Fruit fly (Drosophila melanogaster) whole organism, embryonic: ENCODE measurements around the gene CG11241.

Source experiments
- C15 ChIP-seq: fragments of 200-800 bp; sonication (Bioruptor generic); IDR thresholded peaks from 3 replicates; pipeline ENCODE4 v1.3.6; 2022; ENCODE audit warnings: missing biosample characterization, missing genetic modification characterization
- CG10366 ChIP-seq: fragments of 200-800 bp; sonication (Bioruptor generic); IDR thresholded peaks from 2 replicates; pipeline ENCODE4 v1.3.6; 2022; ENCODE audit warnings: missing biosample characterization, missing genetic modification characterization
- CG11085 ChIP-seq: fragments of 200-800 bp; sonication (Bioruptor generic); IDR thresholded peaks from 2 replicates; pipeline ENCODE4 v1.3.6; 2022; ENCODE audit warnings: missing biosample characterization, missing genetic modification characterization
- CG11247 ChIP-seq: fragments of 200-800 bp; sonication (Bioruptor generic); IDR thresholded peaks from 2 replicates; pipeline ENCODE4 v1.3.6; 2022; ENCODE audit warnings: missing biosample characterization, missing genetic modification characterization
- CG11456 ChIP-seq: fragments of 200-800 bp; sonication (Bioruptor generic); IDR thresholded peaks from 3 replicates; pipeline ENCODE4 v1.3.6; 2022; ENCODE audit warnings: missing biosample characterization, missing genetic modification characterization
- CG11560 ChIP-seq: fragments of 200-800 bp; sonication (Bioruptor generic); IDR thresholded peaks from 3 replicates; pipeline ENCODE4 v1.3.6; 2022; ENCODE audit warnings: missing biosample characterization, missing genetic modification characterization
- CG12071 ChIP-seq: fragments of 200-800 bp; sonication (Bioruptor generic); optimal IDR thresholded peaks from 3 replicates; lab custom pipeline; 2018; ENCODE audit warnings: missing biosample characterization, mild to moderate bottlenecking, missing genetic modification characterization
- CG12769 ChIP-seq: fragments of 200-800 bp; sonication (Bioruptor generic); optimal IDR thresholded peaks from 2 replicates; lab custom pipeline; 2019; ENCODE audit warnings: missing biosample characterization, mild to moderate bottlenecking, missing genetic modification characterization, moderate library complexity
- CG13624 ChIP-seq: fragments of 200-800 bp; sonication (Bioruptor generic); optimal IDR thresholded peaks from 2 replicates; lab custom pipeline; 2016; ENCODE audit warnings: missing biosample characterization, missing genetic modification characterization
- CG18011 ChIP-seq: fragments of 200-800 bp; sonication (Bioruptor generic); optimal IDR thresholded peaks from 2 replicates; lab custom pipeline; 2017; ENCODE audit warnings: missing biosample characterization, missing genetic modification characterization, mild to moderate bottlenecking, moderate library complexity, missing genotype
- CG1832 ChIP-seq: fragments of 200-800 bp; sonication (Bioruptor generic); optimal IDR thresholded peaks from 2 replicates; lab custom pipeline; 2017; ENCODE audit warnings: missing biosample characterization, mild to moderate bottlenecking, missing genetic modification characterization, inconsistent platforms
- CG2199 ChIP-seq: fragments of 200-800 bp; sonication (Bioruptor generic); IDR thresholded peaks from 3 replicates; pipeline ENCODE4 v1.3.6; 2022; ENCODE audit warnings: missing biosample characterization, missing genetic modification characterization
- CG3065 ChIP-seq: fragments of 200-800 bp; sonication (Bioruptor generic); optimal IDR thresholded peaks from 2 replicates; lab custom pipeline; 2016; ENCODE audit warnings: missing biosample characterization, missing genetic modification characterization
- CG31365 ChIP-seq: fragments of 200-800 bp; sonication (Bioruptor generic); optimal IDR thresholded peaks from 2 replicates; lab custom pipeline; 2018; ENCODE audit warnings: missing biosample characterization, mild to moderate bottlenecking, missing genetic modification characterization
- CG33213 ChIP-seq: fragments of 200-800 bp; sonication (Bioruptor generic); optimal IDR thresholded peaks from 3 replicates; lab custom pipeline; 2016; ENCODE audit warnings: missing biosample characterization, missing genetic modification characterization
- CG4424 ChIP-seq: fragments of 200-800 bp; sonication (Bioruptor generic); optimal IDR thresholded peaks from 3 replicates; lab custom pipeline; 2016; ENCODE audit warnings: missing biosample characterization, missing genetic modification characterization
- CG4854 ChIP-seq: fragments of 200-800 bp; sonication (Bioruptor generic); optimal IDR thresholded peaks from 2 replicates; lab custom pipeline; 2016; ENCODE audit warnings: missing biosample characterization, missing genetic modification characterization, inconsistent platforms
- CG5180 ChIP-seq: fragments of 200-800 bp; sonication (Bioruptor generic); optimal IDR thresholded peaks from 3 replicates; lab custom pipeline; 2017; ENCODE audit warnings: missing biosample characterization, missing genetic modification characterization, mild to moderate bottlenecking, moderate library complexity, missing genetic modification reagents
- CG6791 ChIP-seq: fragments of 200-800 bp; sonication (Bioruptor generic); IDR thresholded peaks from 3 replicates; pipeline ENCODE4 v1.3.6; 2022; ENCODE audit warnings: missing biosample characterization, missing genetic modification characterization; ENCODE audit not compliant: partially characterized antibody
- CG7928 ChIP-seq: fragments of 200-800 bp; sonication (Bioruptor generic); optimal IDR thresholded peaks from 2 replicates; lab custom pipeline; 2017; ENCODE audit warnings: missing biosample characterization, mild to moderate bottlenecking, missing genetic modification characterization
- CG8089 ChIP-seq: fragments of 200-800 bp; sonication (Bioruptor generic); optimal IDR thresholded peaks from 3 replicates; lab custom pipeline; 2016; ENCODE audit warnings: missing biosample characterization, missing genetic modification characterization
- CG8388 ChIP-seq: fragments of 200-800 bp; sonication (Bioruptor generic); optimal IDR thresholded peaks from 2 replicates; lab custom pipeline; 2019; ENCODE audit warnings: missing biosample characterization, mild to moderate bottlenecking, missing genetic modification characterization, moderate library complexity
- GATAe ChIP-seq: fragments of 200-800 bp; sonication (Bioruptor generic); conservative IDR thresholded peaks from 2 replicates; pipeline ENCODE4 v1.3.6; 2022; ENCODE audit warnings: missing biosample characterization, missing genetic modification characterization
- Hmx ChIP-seq: fragments of 200-800 bp; sonication (Bioruptor generic); optimal IDR thresholded peaks from 2 replicates; lab custom pipeline; 2016; ENCODE audit warnings: missing biosample characterization, missing genetic modification characterization
- MBD-R2 ChIP-seq: fragments of 200-800 bp; sonication (Bioruptor generic); IDR thresholded peaks from 2 replicates; pipeline ENCODE4 v1.3.6; 2022; ENCODE audit warnings: missing biosample characterization, missing genetic modification characterization
- NC2β ChIP-seq: fragments of 200-800 bp; sonication (Bioruptor generic); optimal IDR thresholded peaks from 2 replicates; lab custom pipeline; 2016; ENCODE audit warnings: missing biosample characterization, missing genetic modification characterization
- NfI ChIP-seq: fragments of 200-800 bp; sonication (Bioruptor generic); optimal IDR thresholded peaks from 3 replicates; lab custom pipeline; 2018; ENCODE audit warnings: missing biosample characterization, mild to moderate bottlenecking, missing genetic modification characterization, moderate library complexity
- Oaz ChIP-seq: fragments of 200-800 bp; sonication (Bioruptor generic); IDR thresholded peaks from 2 replicates; pipeline ENCODE4 v1.3.6; 2022; ENCODE audit warnings: missing biosample characterization, missing genetic modification characterization
- Tbp ChIP-seq: fragments of >200 bp; optimal IDR thresholded peaks from 2 replicates; lab custom pipeline; 2018; ENCODE audit warnings: missing biosample characterization, missing genetic modification characterization
- Xrp1 ChIP-seq: fragments of 200-800 bp; sonication (Bioruptor generic); IDR thresholded peaks from 2 replicates; pipeline ENCODE4 v1.3.6; 2022; ENCODE audit warnings: missing biosample characterization, missing genetic modification characterization
- bab2 ChIP-seq: fragments of 200-800 bp; sonication (Bioruptor generic); optimal IDR thresholded peaks from 2 replicates; lab custom pipeline; 2016; ENCODE audit warnings: missing biosample characterization, missing genetic modification characterization
- br ChIP-seq: fragments of >200 bp; optimal IDR thresholded peaks from 2 replicates; lab custom pipeline; 2017
- btn ChIP-seq: fragments of 200-800 bp; sonication (Bioruptor generic); optimal IDR thresholded peaks from 2 replicates; lab custom pipeline; 2016; ENCODE audit warnings: missing biosample characterization, missing genetic modification characterization
- cad ChIP-seq: fragments of >200 bp; optimal IDR thresholded peaks from 2 replicates; lab custom pipeline; 2017; ENCODE audit warnings: missing biosample characterization, missing genetic modification characterization
- cato ChIP-seq: fragments of 200-800 bp; sonication (Bioruptor generic); optimal IDR thresholded peaks from 2 replicates; lab custom pipeline; 2016; ENCODE audit warnings: missing biosample characterization, missing genetic modification characterization, borderline replicate concordance
- corto ChIP-seq: fragments of 200-800 bp; sonication (Bioruptor generic); optimal IDR thresholded peaks from 2 replicates; lab custom pipeline; 2016; ENCODE audit warnings: missing biosample characterization, mild to moderate bottlenecking, missing genetic modification characterization, moderate library complexity
- dm ChIP-seq: fragments of 200-800 bp; sonication (Bioruptor generic); optimal IDR thresholded peaks from 3 replicates; lab custom pipeline; 2016; ENCODE audit warnings: missing biosample characterization, missing genetic modification characterization
- dmrt11E ChIP-seq: fragments of 200-800 bp; sonication (Bioruptor generic); optimal IDR thresholded peaks from 3 replicates; lab custom pipeline; 2018; ENCODE audit warnings: missing biosample characterization, mild to moderate bottlenecking, missing genetic modification characterization, moderate library complexity
- en ChIP-seq: fragments of 200-800 bp; sonication (Bioruptor generic); optimal IDR thresholded peaks from 2 replicates; lab custom pipeline; 2016; ENCODE audit warnings: missing biosample characterization, missing genetic modification characterization
- fru ChIP-seq: fragments of >200 bp; optimal IDR thresholded peaks from 2 replicates; lab custom pipeline; 2017
- her ChIP-seq: fragments of 200-800 bp; sonication (Bioruptor generic); optimal IDR thresholded peaks from 2 replicates; lab custom pipeline; 2016; ENCODE audit warnings: missing biosample characterization, missing genetic modification characterization
- hth ChIP-seq: fragments of >200 bp; optimal IDR thresholded peaks from 2 replicates; lab custom pipeline; 2017; ENCODE audit warnings: inconsistent platforms
- kni ChIP-seq: fragments of 200-800 bp; sonication (Bioruptor generic); optimal IDR thresholded peaks from 3 replicates; lab custom pipeline; 2017; ENCODE audit warnings: mild to moderate bottlenecking, missing biosample characterization, missing genetic modification reagents, missing genetic modification characterization
- mam ChIP-seq: fragments of 200-800 bp; sonication (Bioruptor generic); optimal IDR thresholded peaks from 3 replicates; lab custom pipeline; 2016; ENCODE audit warnings: missing biosample characterization, missing genetic modification characterization
- pb ChIP-seq: fragments of 200-800 bp; sonication (Bioruptor generic); optimal IDR thresholded peaks from 3 replicates; lab custom pipeline; 2016; ENCODE audit warnings: missing biosample characterization, missing genetic modification characterization
- pum ChIP-seq: fragments of 200-800 bp; sonication (Bioruptor generic); optimal IDR thresholded peaks from 2 replicates; lab custom pipeline; 2016; ENCODE audit warnings: missing biosample characterization, missing genetic modification characterization
- sqz ChIP-seq: fragments of 200-800 bp; sonication (Bioruptor generic); optimal IDR thresholded peaks from 3 replicates; lab custom pipeline; 2018; ENCODE audit warnings: missing biosample characterization, mild to moderate bottlenecking, missing genetic modification characterization
- sug ChIP-seq: fragments of 200-800 bp; optimal IDR thresholded peaks from 2 replicates; lab custom pipeline; 2019; ENCODE audit warnings: missing biosample characterization, mild to moderate bottlenecking, missing genetic modification characterization, moderate library complexity
- tin ChIP-seq: fragments of 200-800 bp; sonication (Bioruptor generic); optimal IDR thresholded peaks from 3 replicates; lab custom pipeline; 2016; ENCODE audit warnings: missing biosample characterization, missing genetic modification characterization
- trh ChIP-seq: fragments of 200-800 bp; sonication (Bioruptor generic); optimal IDR thresholded peaks from 2 replicates; lab custom pipeline; 2016; ENCODE audit warnings: missing biosample characterization, missing genetic modification characterization
- twi ChIP-seq: fragments of 200-800 bp; optimal IDR thresholded peaks from 2 replicates; lab custom pipeline; 2019; ENCODE audit warnings: missing biosample characterization, mild to moderate bottlenecking, missing genetic modification characterization, moderate library complexity
- zfh1 ChIP-seq: fragments of 200-800 bp; sonication (Bioruptor generic); IDR thresholded peaks from 3 replicates; pipeline ENCODE4 v1.3.6; 2022; ENCODE audit warnings: missing biosample characterization, missing genetic modification characterization

Gene CG11241

dm6 chr3L:22717137-22717767 lies 21.0 kb downstream of the CG11241 start, which contains the start of the genes ArfGAP3 and CG32452 (continued):
- TF ChIP-seq pum (GFP tag; lab: Kevin White, UChicago) (peak; percentile 70), Hmx (no peak), CG1832 (no peak), CG4424 (GFP tag; lab: Kevin White, UChicago) (peak; percentile 77), Tbp (GFP tag; lab: Kevin White, UChicago) (no peak), bab2 (GFP tag; lab: Kevin White, UChicago) (peak; percentile 67), sqz (GFP tag; lab: Kevin White, UChicago) (no peak), dm (GFP tag; lab: Kevin White, UChicago) (peak; percentile 43), en (GFP tag; lab: Kevin White, UChicago) (peak; percentile 5), her (GFP tag; lab: Kevin White, UChicago) (peak; percentile 55), CG4854 (GFP tag; lab: Kevin White, UChicago) (no peak), NC2β (GFP tag; lab: Kevin White, UChicago) (peak; percentile 34), C15 (GFP tag; lab: Robert Waterston, UW) (0 out of 3 replicates have a peak, but pooled peaks have one; percentile 8), CG2199 (GFP tag; lab: Robert Waterston, UW) (no peak), hth (no peak), MBD-R2 (GFP tag; lab: Robert Waterston, UW) (peak; percentile 22), Oaz (GFP tag; lab: Robert Waterston, UW) (peak; percentile 70), CG10366 (GFP tag; lab: Robert Waterston, UW) (peak; percentile 63; the same call in 1 of the 2 replicates), trh (no peak), mam (peak; percentile 76), CG5180 (GFP tag; lab: Kevin White, UChicago) (peak; percentile 33), CG11456 (GFP tag; lab: Robert Waterston, UW) (peak; percentile 75), NfI (GFP tag; lab: Kevin White, UChicago) (peak; percentile 67), CG31365 (tag; lab: Kevin White, UChicago) (no peak), dmrt11E (tag; lab: Kevin White, UChicago) (peak; percentile 67), CG11085 (GFP tag; lab: Robert Waterston, UW) (peak; percentile 72), CG6791 (GFP tag; lab: Robert Waterston, UW) (no peak; the same call in 2 of the 3 replicates), CG18011 (peak; percentile 95), CG11560 (tag; lab: Robert Waterston, UW) (peak; percentile 98), zfh1 (GFP tag; lab: Robert Waterston, UW) (peak; percentile 77; the same call in 2 of the 3 replicates), btn (GFP tag; lab: Kevin White, UChicago) (no peak), corto (GFP tag; lab: Kevin White, UChicago) (no peak), CG12769 (peak; percentile 49), CG33213 (GFP tag; lab: Kevin White, UChicago) (peak; percentile 47), sug (tag; lab: Kevin White, UChicago) (peak; percentile 73), CG7928 (no peak), cato (GFP tag; lab: Kevin White, UChicago) (peak; percentile 76), CG13624 (GFP tag; lab: Kevin White, UChicago) (peak; percentile 54), tin (GFP tag; lab: Kevin White, UChicago) (peak; percentile 72), fru (no peak), CG11247 (GFP tag; lab: Robert Waterston, UW) (peak; percentile 80), twi (tag; lab: Kevin White, UChicago) (peak; percentile 62), CG8388 (peak; percentile 57), br (lab: Kevin White, UChicago) (no peak), CG3065 (GFP tag; lab: Kevin White, UChicago) (peak; percentile 40), CG8089 (GFP tag; lab: Kevin White, UChicago) (peak; percentile 33), CG12071 (GFP tag; lab: Kevin White, UChicago) (no peak), GATAe (GFP tag; lab: Robert Waterston, UW) (no peak), kni (GFP tag; lab: Kevin White, UChicago) (peak; percentile 41), Xrp1 (GFP tag; lab: Robert Waterston, UW) (peak; percentile 79), cad (GFP tag; lab: Kevin White, UChicago) (no peak), pb (GFP tag; lab: Kevin White, UChicago) (no peak)
